Fruit fly (Drosophila melanogaster) S2 (cell line): ENCODE measurements around the gene CG15399.

Experiments used
- CG8478 ChIP-seq: fragments of >200 bp; optimal IDR thresholded peaks from 2 replicates; lab custom pipeline; 2018
- CTCF ChIP-seq, 2 experiments: fragments of >200 bp; optimal IDR thresholded peaks; 2 replicates each; lab custom pipeline; 2018

dm6 chr2L:2734946-2735345 is 36.6 kb downstream of the CG15399 start:
- TF ChIP-seq CTCF (optimal IDR thresholded peaks at IDR 0.05; lab: Kevin White, UChicago) (no peak), CG8478 (lab: Kevin White, UChicago) (no peak)
